Fruit fly (Drosophila melanogaster): ENCODE data around the gene CG7742.

The CG7742 gene

DNA sequence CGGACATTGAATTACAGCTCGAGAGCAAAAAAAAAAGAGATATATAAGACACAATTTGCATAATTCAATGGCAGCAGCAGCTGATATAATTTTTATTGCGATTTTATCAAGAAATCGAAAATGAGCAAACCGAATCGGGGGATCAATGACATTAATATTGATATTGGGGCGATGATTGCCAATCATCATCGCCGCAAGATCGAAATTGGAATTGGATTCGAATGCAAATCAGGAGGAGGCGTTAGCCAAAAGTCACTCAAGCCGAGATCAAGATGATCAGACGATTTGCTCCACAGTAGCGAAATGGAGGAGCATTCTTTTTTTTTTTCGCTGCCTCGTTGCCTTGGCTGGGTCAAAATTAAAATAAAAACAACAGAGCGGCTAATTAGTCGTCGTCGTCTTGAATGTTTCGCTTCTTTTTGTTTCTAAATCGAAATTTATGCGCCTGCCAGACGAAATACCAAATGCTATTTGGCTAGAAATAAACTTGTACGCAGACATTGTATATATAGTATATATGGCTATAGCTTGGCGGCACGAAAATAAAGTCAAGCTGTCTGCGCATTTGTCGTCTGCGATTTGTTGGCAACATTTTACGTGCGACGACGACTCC lies 15.0 kb upstream of the CG7742 start:
- no peak for TF ChIP-seq CG8478 (optimal IDR thresholded peaks at IDR 0.05)
- no peak for TF ChIP-seq CTCF (optimal IDR thresholded peaks at IDR 0.05)

DNA sequence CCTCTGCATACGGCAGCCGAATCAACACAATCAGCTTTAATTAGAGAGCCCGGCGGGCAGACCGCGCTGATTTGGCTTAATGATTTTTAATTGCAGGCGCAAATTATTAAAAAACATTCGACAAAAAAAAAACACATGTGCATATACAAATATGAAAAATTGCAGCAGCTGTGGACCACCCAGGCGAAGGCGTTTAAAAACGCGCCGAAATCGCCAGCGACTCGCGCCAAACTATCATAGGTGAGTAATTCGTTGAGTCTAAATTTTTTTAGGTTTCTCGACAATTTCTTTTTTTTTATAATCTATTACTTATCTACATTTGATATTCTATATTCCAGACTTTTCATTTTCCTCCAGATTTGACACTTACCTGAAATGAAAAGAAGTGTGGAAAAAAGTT lies 14.4 kb upstream of the CG7742 start:
- TF ChIP-seq CG8478 (optimal IDR thresholded peaks at IDR 0.05), result no peak
- TF ChIP-seq CTCF (optimal IDR thresholded peaks at IDR 0.05), result no peak

- TF ChIP-seq CG8478 (optimal IDR thresholded peaks at IDR 0.05) (no peak), CTCF (optimal IDR thresholded peaks at IDR 0.05) (no peak)
Observed at dm6 chr2L:5228581-5229077, 13.7 kb upstream of the CG7742 start.

DNA sequence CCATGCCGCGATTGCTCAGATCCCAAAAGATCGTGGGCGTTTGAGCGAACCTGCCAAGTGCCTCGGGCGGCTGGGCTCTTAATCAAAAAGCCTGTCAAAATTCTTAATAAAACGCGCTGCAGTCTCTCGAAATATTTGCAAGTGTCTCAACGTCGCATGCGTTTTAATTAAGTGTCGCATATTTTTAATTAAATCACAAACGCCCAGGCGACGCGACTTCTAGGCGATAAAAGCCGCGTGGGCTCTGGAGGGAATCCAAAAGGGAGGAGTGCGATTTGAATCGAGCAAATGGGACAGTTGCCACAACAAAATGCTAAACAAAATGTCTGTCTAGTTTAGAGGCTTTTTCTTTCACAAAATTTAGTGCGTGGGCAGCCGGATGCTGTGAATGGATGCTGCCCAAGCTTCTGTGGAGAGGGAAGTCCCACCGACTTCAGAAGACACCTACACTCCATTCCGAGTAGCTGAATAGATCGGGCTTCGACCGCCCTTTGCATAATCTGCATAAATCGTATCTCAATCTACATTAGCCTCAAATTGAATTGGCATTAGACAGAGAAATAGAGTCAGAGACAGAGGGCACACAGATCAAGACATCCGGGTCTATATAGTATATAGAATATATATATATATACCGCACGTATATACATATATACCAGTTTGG lies 12.1 kb upstream of the CG7742 start:
- TF ChIP-seq CG8478 (optimal IDR thresholded peaks at IDR 0.05) (no peak), CTCF (optimal IDR thresholded peaks at IDR 0.05) (no peak)

- TF ChIP-seq CG8478 (optimal IDR thresholded peaks at IDR 0.05) (no peak), CTCF (optimal IDR thresholded peaks at IDR 0.05) (no peak)
Observed at dm6 chr2L:5225547-5226213, 10.8 kb upstream of the CG7742 start.

DNA sequence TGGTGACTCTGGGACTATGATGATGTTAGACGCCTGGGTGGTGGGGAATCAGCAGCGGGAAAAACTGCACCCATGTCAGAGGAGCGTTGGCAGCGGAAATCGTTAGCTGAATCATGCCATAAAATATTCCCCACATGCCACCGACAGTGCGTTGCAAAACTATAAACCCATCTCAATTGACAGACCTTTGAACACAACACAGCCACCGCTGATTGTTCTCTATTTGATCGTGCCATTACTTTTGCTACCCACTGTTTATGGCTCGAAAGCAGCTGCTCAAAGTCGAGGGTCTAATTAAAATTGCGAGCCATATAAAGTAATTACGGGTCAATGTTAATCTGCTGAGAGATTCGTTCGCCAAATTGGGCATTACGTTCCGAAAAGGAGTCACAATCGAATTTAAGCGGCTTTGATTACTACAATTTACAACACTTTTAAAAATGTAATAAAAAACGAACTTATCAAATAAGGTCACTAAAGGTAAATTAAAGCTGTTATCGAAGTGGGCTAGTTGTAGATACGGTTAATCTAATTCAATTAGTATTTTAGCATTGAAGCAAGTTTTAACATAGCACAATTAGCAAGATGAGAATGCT lies 9.9 kb upstream of the CG7742 start:
- TF ChIP-seq CTCF (optimal IDR thresholded peaks at IDR 0.05) (no peak), CG8478 (optimal IDR thresholded peaks at IDR 0.05) (no peak)

DNA sequence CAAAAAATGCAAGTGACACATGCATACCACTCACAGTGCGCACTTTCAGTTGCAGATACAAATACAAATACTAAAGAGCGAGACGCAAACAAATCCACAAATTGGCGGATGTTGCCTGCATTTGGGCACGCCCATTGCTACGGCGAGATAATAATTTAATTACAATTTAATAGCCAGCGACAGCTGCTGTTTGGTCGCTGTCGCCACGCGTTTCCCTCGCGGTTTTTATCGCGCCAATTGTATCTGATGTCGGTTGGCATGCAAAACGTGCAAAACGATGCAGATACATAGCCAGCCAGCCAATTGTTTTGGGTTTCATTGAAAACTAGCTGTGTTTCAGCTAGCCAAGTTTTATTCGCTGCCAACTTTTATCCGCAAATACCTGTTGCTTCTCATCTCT lies 8.4 kb upstream of the CG7742 start:
- TF ChIP-seq CG8478 (optimal IDR thresholded peaks at IDR 0.05) (no peak), CTCF (optimal IDR thresholded peaks at IDR 0.05) (no peak)

DNA sequence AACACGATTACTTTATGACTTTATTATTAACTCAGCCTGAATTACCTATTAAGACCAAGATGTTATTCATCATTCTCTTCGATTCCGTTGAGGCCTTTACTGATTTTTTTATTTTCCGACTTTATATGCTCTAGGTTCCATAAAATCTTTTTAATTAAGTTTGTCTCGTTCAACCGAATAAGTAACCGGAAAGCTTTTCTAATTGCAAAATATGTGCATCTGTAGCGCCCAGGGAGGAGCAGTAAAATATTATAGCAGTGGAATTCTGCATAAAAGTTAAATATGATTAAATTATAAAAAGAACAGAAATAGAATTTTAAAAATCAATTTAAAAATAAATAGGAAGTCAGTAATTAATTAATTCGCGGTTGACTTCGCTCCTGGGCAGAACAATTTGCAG lies 1.6 kb upstream of the CG7742 start, which contains the start of the genes CG14034 and TpnC25D:
Gene CG14034, minus strand, starts transcription at position 101 of the 400 bp plus-strand sequence.
Gene TpnC25D, plus strand, starts transcription at position 260 of the 400 bp plus-strand sequence.
- TF ChIP-seq CTCF (optimal IDR thresholded peaks at IDR 0.05), result no peak
- no peak for TF ChIP-seq CG8478 (optimal IDR thresholded peaks at IDR 0.05)

dm6 chr2L:5210946-5211345 lies 3.9 kb downstream of the CG7742 start:
- TF ChIP-seq CG8478 (optimal IDR thresholded peaks at IDR 0.05), result no peak
- no peak for TF ChIP-seq CTCF (optimal IDR thresholded peaks at IDR 0.05)

DNA sequence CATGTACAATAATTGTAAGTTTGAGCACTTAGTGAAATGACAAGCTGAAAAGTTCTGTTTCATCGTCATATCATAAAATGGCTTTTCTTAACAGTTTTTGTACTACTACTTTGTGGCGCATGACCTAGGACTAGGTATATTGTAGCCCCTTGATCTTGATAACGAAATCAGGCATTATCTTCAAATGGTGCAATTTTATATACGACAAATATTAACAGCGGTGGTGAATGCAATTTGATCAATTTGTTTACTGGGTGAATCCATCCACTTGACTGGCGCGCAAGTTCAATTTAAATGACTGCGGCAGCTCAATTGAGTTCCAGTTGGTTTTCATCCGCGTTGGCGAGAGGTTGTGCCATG lies 4.8 kb downstream of the CG7742 start, which contains the start of gene Cyp28d1:
Gene Cyp28d1, plus strand, starts transcription at position 316 of the 360 bp plus-strand sequence.
- TF ChIP-seq CTCF (optimal IDR thresholded peaks at IDR 0.05) (no peak), CG8478 (optimal IDR thresholded peaks at IDR 0.05) (no peak)

DNA sequence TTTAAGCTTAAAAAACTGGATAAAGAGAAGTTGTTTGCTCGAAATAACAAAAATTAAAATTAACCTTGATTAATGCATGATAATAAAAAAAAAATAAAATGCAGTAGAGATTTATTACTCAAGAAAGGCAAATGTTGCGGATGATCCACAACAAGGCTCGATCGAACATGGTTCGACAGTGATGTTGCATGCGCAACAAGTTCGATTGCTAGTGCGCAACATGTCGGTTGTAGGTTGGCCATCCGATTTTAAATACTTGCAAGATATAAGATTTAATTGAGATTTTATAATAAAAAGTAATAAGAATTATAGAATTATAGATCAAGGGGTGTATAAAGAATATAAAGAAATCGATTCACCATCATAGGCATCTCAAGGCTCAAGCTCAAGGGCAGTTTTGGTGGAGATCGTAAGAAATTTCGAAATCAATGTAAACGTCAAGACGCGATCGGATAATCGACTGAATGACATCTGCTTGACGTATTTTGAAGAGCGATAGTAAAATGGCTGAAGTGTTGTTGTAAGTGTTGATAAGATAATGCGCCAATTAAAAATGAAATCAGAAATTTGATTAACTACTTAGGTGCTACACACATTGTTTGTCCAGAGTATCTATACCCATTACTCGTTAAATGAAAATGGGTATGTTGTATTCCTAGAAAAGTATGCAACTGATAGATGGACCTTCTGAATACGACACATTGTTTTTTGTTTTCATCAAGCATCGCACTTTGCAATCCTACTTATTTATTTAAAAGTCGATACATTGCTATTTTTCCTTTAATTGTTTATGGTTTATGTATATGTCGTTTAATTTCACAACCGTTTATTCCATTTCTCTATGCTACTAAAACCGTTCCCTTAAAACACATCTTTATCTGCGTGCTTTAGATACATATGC lies 5.4 kb downstream of the CG7742 start:
- TF ChIP-seq CTCF (optimal IDR thresholded peaks at IDR 0.05) (no peak), CG8478 (optimal IDR thresholded peaks at IDR 0.05) (no peak)

DNA sequence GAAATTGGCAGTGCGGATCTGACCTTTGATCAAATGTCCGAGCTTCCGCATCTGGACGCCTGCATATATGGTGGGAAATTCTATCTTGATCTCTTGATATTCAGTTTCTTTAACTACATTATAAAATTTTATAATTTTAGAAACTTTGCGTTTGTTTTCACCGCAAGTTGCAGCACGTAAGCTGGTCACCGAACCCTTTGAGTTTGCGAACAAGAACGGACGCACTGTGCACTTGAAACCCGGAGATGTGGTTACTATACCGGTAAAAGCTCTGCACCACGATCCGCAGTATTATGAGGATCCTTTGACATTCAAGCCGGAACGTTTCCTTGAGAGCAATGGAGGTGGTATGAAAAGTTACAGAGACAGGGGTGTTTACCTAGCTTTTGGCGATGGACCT lies 6.3 kb downstream of the CG7742 start:
- no peak for TF ChIP-seq CG8478 (optimal IDR thresholded peaks at IDR 0.05)

- TF ChIP-seq CTCF (optimal IDR thresholded peaks at IDR 0.05) (no peak), CG8478 (optimal IDR thresholded peaks at IDR 0.05) (no peak)
Observed at dm6 chr2L:5206964-5207585, 7.8 kb downstream of the CG7742 start, which contains the start of gene Cyp28d2. Cyp28d2 (plus strand) TSS chr2L:5207267.

DNA sequence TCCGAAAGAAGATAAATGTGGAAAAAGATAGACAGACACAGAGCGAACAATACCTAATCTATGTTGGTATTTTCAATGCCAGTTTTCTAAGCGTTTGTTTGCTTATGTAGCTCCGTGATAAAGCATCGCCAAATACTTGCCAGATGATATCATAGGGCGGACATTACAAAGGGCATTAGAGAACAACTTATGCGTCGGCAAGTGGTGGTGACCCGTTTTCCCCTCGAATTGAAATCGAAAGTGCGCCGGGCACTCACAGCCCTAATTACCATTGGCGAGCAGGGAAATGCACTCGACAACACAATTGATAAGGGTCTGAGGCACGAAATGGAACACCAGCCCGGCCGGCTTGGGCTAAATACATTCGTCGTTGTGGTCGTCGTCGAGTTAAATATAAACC lies 17.7 kb downstream of the CG7742 start:
- TF ChIP-seq CTCF (optimal IDR thresholded peaks at IDR 0.05) (no peak), CG8478 (optimal IDR thresholded peaks at IDR 0.05) (no peak)
